1 fruit fly cellular context compared by ENCODE assay signal in the genomic region with DNA sequence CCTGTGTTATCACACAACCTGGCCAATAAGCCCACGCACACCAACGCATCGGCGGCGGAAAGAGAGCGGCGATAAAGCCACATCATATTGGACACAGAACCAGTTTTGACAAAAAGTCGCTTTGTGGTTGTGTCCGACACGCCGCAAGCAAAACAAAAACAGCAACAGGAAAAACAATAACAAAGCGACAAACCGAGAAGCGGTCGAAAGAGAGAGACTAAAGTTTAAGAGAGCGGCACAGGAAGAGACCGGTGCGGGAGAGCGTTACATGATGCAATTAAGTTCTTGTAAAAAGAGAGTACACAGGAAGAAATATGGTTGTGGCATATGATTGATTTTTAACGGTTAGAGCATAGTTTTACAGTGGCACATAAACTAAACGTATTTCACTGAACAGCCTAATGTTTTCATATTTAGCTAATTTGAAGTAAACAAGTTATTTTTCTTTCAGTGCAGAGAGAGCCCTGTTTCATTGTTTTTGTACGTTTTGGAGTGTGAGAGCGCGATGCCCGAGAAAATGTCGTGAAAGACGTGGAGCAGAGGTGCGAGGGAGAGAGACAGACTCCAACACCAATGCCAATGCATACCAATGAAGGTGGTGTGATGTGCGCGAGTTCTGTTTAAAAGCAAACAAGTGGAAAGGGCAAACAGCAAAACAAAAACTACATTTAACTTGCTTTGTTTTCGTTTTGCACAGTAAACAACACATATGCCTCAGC.
TF ChIP-seq lines count a peak whose summit lies in the region.

No protein-coding gene starts in this region.

TF ChIP-seq in whole organism, embryonic, 481 proteins besides CTCF, POLR2A, EP300 and RAD21 (continued from another document):
- TF ChIP-seq pros (GFP tag; optimal IDR thresholded peaks at IDR 0.05; lab: Kevin White, UChicago) (peak; percentile 96), toy (GFP tag; IDR thresholded peaks at IDR 0.05; lab: Robert Waterston, UW) (no peak), Ssrp (tag; optimal IDR thresholded peaks at IDR 0.05; lab: Kevin White, UChicago) (peak; percentile 100), dati (GFP tag; IDR thresholded peaks at IDR 0.05; lab: Robert Waterston, UW) (no peak), CG2199 (GFP tag; IDR thresholded peaks at IDR 0.05; lab: Robert Waterston, UW) (no peak), CG1024 (GFP tag; IDR thresholded peaks at IDR 0.05; lab: Robert Waterston, UW) (no peak), NFAT (GFP tag; IDR thresholded peaks at IDR 0.05; lab: Robert Waterston, UW) (no peak), HmgZ (tag; optimal IDR thresholded peaks at IDR 0.05; lab: Kevin White, UChicago) (peak; percentile 100), gro (GFP tag; optimal IDR thresholded peaks at IDR 0.05; lab: Kevin White, UChicago) (peak; percentile 100)
